Worm (Caenorhabditis elegans) whole organism, L3 larva: ENCODE data around the gene ZK285.2.

Source experiments
- ZK546.5 ChIP-seq: sonication (generic microtip); optimal IDR thresholded peaks from 2 replicates; lab custom pipeline; 2017; ENCODE audit warnings: missing biosample characterization, missing genetic modification characterization
- ama-1 ChIP-seq: fragments of 150-350 bp; optimal IDR thresholded peaks from 2 replicates; lab custom pipeline; 2018
- fos-1 ChIP-seq: fragments of 150-350 bp; optimal IDR thresholded peaks from 2 replicates; lab custom pipeline; 2014; ENCODE audit warnings: missing biosample characterization, missing genetic modification characterization
- jun-1 ChIP-seq: fragments of 150-350 bp; optimal IDR thresholded peaks from 2 replicates; lab custom pipeline; 2014; ENCODE audit warnings: missing biosample characterization, missing genetic modification reagents, missing genetic modification characterization
- lin-15B ChIP-seq: fragments of 150-350 bp; optimal IDR thresholded peaks from 2 replicates; lab custom pipeline; 2014; ENCODE audit warnings: missing biosample characterization, missing genetic modification characterization
- mdl-1 ChIP-seq: fragments of 150-350 bp; optimal IDR thresholded peaks from 2 replicates; lab custom pipeline; 2014; ENCODE audit warnings: missing biosample characterization, missing genetic modification characterization
- nhr-25 ChIP-seq: sonication (generic microtip); optimal IDR thresholded peaks from 2 replicates; lab custom pipeline; 2017; ENCODE audit warnings: missing biosample characterization, missing genetic modification characterization
- pqm-1 ChIP-seq: fragments of 150-350 bp; optimal IDR thresholded peaks from 2 replicates; lab custom pipeline; 2017; ENCODE audit warnings: missing biosample characterization, missing genetic modification characterization, inconsistent platforms
- tbx-2 ChIP-seq: sonication (generic microtip); optimal IDR thresholded peaks from 2 replicates; lab custom pipeline; 2016; ENCODE audit warnings: mild to moderate bottlenecking, missing genetic modification characterization, missing compliant biosample characterization
- unc-39 ChIP-seq: sonication (generic microtip); optimal IDR thresholded peaks from 4 replicates; lab custom pipeline; 2017; ENCODE audit warnings: missing biosample characterization, missing genetic modification characterization
- ztf-11 ChIP-seq: fragments of 150-350 bp; optimal IDR thresholded peaks from 2 replicates; lab custom pipeline; 2014; ENCODE audit warnings: missing biosample characterization, missing genetic modification characterization

- TF ChIP-seq jun-1 (no peak), pqm-1 (tag; lab: Kevin White, UChicago) (no peak), ztf-11 (tag; lab: Kevin White, UChicago) (no peak), ama-1 (lab: Kevin White, UChicago) (no peak), nhr-25 (tag; lab: Kevin White, UChicago) (no peak), ZK546.5 (tag; lab: Kevin White, UChicago) (no peak), tbx-2 (tag; lab: Kevin White, UChicago) (no peak), lin-15B (tag; lab: Kevin White, UChicago) (no peak), unc-39 (tag; lab: Kevin White, UChicago) (no peak), fos-1 (tag; lab: Kevin White, UChicago) (no peak), mdl-1 (no peak)
These were observed 15.3 kb downstream of the ZK285.2 start, which contains the start of gene fbxa-100 for ce11 chrV:16061993-16062392.
